Worm (Caenorhabditis elegans) whole organism, early embryonic: ENCODE measurements around the gene ugt-23.

ENCODE experiments used
- F13C5.2 ChIP-seq: sonication (generic microtip); optimal IDR thresholded peaks from 2 replicates; lab custom pipeline; 2017; ENCODE audit warnings: mild to moderate bottlenecking, missing genetic modification characterization, inconsistent platforms, missing compliant biosample characterization
- aly-1 ChIP-seq: sonication (generic microtip); optimal IDR thresholded peaks from 2 replicates; lab custom pipeline; 2016; ENCODE audit warnings: missing genetic modification characterization, missing compliant biosample characterization
- ama-1 ChIP-seq: fragments of 150-350 bp; optimal IDR thresholded peaks from 2 replicates; lab custom pipeline; 2014
- ets-7 ChIP-seq: sonication (generic microtip); optimal IDR thresholded peaks from 2 replicates; lab custom pipeline; 2016; ENCODE audit warnings: missing genotype, missing genetic modification characterization, missing compliant biosample characterization
- hmbx-1 ChIP-seq: sonication (generic microtip); optimal IDR thresholded peaks from 2 replicates; lab custom pipeline; 2016; ENCODE audit warnings: mild to moderate bottlenecking, missing genetic modification characterization, missing compliant biosample characterization
- hmg-4 ChIP-seq: fragments of 200-800 bp; sonication (Bioruptor generic); optimal IDR thresholded peaks from 2 replicates; lab custom pipeline; 2018; ENCODE audit warnings: mild to moderate bottlenecking, missing genetic modification characterization, missing compliant biosample characterization
- pes-1 ChIP-seq: fragments of 200-800 bp; sonication (Bioruptor generic); IDR thresholded peaks from 2 replicates; pipeline ENCODE4 v1.3.6; 2022; ENCODE audit warnings: missing genetic modification reagents, missing genetic modification characterization, missing compliant biosample characterization
- scrt-1 ChIP-seq: fragments of 200-800 bp; sonication (Bioruptor generic); IDR thresholded peaks from 2 replicates; pipeline ENCODE4 v1.3.6; 2022; ENCODE audit warnings: missing genetic modification characterization, missing compliant biosample characterization
- tbx-11 ChIP-seq: fragments of 200-800 bp; sonication (Bioruptor generic); IDR thresholded peaks from 2 replicates; pipeline ENCODE4 v1.3.6; 2022; ENCODE audit warnings: missing genetic modification characterization, missing compliant biosample characterization
- tra-4 ChIP-seq: sonication (generic microtip); optimal IDR thresholded peaks from 2 replicates; lab custom pipeline; 2017; ENCODE audit warnings: missing genetic modification characterization, missing compliant biosample characterization

ce11 chrX:9940524-9940923 is 15.6 kb upstream of the ugt-23 start:
- TF ChIP-seq ama-1 (no peak), aly-1 (tag; lab: Kevin White, UChicago) (no peak), F13C5.2 (tag; lab: Kevin White, UChicago) (no peak), pes-1 (GFP tag; lab: Robert Waterston, UW) (no peak), ets-7 (tag; lab: Kevin White, UChicago) (no peak), hmg-4 (GFP tag; lab: Kevin White, UChicago) (no peak), scrt-1 (GFP tag; lab: Robert Waterston, UW) (no peak), tra-4 (tag; lab: Kevin White, UChicago) (no peak), tbx-11 (GFP tag; lab: Robert Waterston, UW) (no peak), hmbx-1 (no peak)
